Fruit fly (Drosophila melanogaster): ENCODE data around the gene CG16710.

DNA sequence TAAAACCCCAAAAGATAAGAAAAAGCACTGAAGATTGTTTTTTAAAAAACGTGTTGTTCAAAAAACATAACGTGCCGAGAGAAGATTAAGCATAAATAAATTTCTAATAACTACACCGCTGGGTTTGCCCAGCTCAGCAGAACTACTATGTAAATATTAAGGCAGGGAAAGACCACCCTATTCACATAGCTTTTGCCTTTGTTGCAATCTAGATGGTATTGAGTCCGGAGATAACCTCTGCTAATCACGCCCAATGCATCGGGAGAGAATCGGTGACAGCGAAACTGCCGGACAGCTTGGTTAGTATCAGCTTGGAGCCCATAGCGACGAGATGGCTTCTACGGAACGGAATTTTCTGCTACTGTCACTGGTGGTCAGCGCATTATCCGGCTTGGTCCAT is 3.7 kb downstream of the CG16710 start, which contains the start of gene SPE:
- no peak for TF ChIP-seq h (optimal IDR thresholded peaks at IDR 0.05)
- TF ChIP-seq psq (optimal IDR thresholded peaks at IDR 0.05), result no peak
- no peak for TF ChIP-seq insv (optimal IDR thresholded peaks at IDR 0.05)
- TF ChIP-seq Sin3A (optimal IDR thresholded peaks at IDR 0.05), result no peak
